Worm (Caenorhabditis elegans): ENCODE data around the gene xbp-1.

DNA sequence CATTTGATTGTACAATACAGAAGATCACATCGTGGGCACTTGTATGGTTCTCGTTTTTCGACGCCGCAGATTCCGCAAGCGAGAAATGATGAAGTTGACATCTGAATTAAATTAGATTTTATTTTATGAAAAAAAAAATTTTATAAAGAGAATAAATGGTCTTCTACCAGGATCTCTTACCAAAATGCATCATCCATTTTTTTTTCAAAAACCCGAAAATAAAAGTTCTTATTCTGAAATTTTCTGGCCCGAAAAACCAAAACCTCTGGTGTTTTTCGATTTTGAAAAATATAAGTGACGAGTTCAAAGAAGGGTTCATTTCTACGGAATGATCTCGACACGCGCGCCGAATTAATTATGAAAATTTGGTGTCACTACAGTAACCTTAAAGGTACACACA is 50.7 kb downstream of the xbp-1 start, which contains the start of gene zhit-2:
- TF ChIP-seq tab-1 (GFP tag; IDR thresholded peaks at IDR 0.05) (no peak), flt-1 (GFP tag; IDR thresholded peaks at IDR 0.05) (no peak), klf-2 (GFP tag; conservative IDR thresholded peaks at IDR 0.05) (no peak), ref-1 (GFP tag; conservative IDR thresholded peaks at IDR 0.05) (no peak)

Measured in whole organism, midembryonic.